Fruit fly (Drosophila melanogaster) whole organism, embryonic: ENCODE results near the gene CG43931.
A peak's percentile ranks its signal among the peaks of the same experiment; 100 is the strongest.

Experiments
- Awh ChIP-seq: fragments of 200-800 bp; sonication (Bioruptor generic); IDR thresholded peaks from 2 replicates; pipeline ENCODE4, ENCODE4 v1.3.6; 2022; ENCODE audit warnings: missing biosample characterization, missing genetic modification characterization
- Blimp-1 ChIP-seq: fragments of 200-800 bp; sonication (Bioruptor generic); optimal IDR thresholded peaks from 3 replicates; lab custom pipeline; 2018; ENCODE audit warnings: missing biosample characterization, missing genetic modification characterization, mild to moderate bottlenecking, moderate library complexity, missing genetic modification reagents
- CG10321 ChIP-seq: fragments of 200-800 bp; sonication (Bioruptor generic); IDR thresholded peaks from 2 replicates; pipeline ENCODE4 v1.3.6; 2022; ENCODE audit warnings: missing biosample characterization, missing genetic modification characterization
- CG1233 ChIP-seq: fragments of 200-800 bp; sonication (Bioruptor generic); optimal IDR thresholded peaks from 4 replicates; lab custom pipeline; 2018; ENCODE audit warnings: missing biosample characterization, mild to moderate bottlenecking, missing genetic modification characterization
- CG13123 ChIP-seq: fragments of 200-800 bp; sonication (Bioruptor generic); optimal IDR thresholded peaks from 2 replicates; lab custom pipeline; 2016; ENCODE audit warnings: missing biosample characterization, missing genetic modification characterization
- CG18262 ChIP-seq: fragments of 200-800 bp; optimal IDR thresholded peaks from 3 replicates; lab custom pipeline; 2019; ENCODE audit warnings: missing biosample characterization, mild to moderate bottlenecking, missing genetic modification characterization, moderate library complexity
- CG18619 ChIP-seq: fragments of 200-800 bp; sonication (Bioruptor generic); optimal IDR thresholded peaks from 3 replicates; lab custom pipeline; 2017; ENCODE audit warnings: missing biosample characterization, mild to moderate bottlenecking, missing genetic modification characterization
- CG2712 ChIP-seq: fragments of 200-800 bp; optimal IDR thresholded peaks from 3 replicates; lab custom pipeline; 2019; ENCODE audit warnings: missing biosample characterization, mild to moderate bottlenecking, missing genetic modification characterization, moderate library complexity
- CG31441 ChIP-seq: fragments of 200-800 bp; sonication (Bioruptor generic); IDR thresholded peaks from 2 replicates; pipeline ENCODE4 v1.3.6; 2022; ENCODE audit warnings: missing biosample characterization, missing genetic modification characterization
- CG3838 ChIP-seq: fragments of 200-800 bp; sonication (Bioruptor generic); optimal IDR thresholded peaks from 3 replicates; lab custom pipeline; 2016; ENCODE audit warnings: missing biosample characterization, missing genetic modification characterization
- CG6254 ChIP-seq: fragments of 200-800 bp; sonication (Bioruptor generic); optimal IDR thresholded peaks from 3 replicates; lab custom pipeline; 2017; ENCODE audit warnings: mild to moderate bottlenecking, missing biosample characterization, missing genetic modification reagents, missing genetic modification characterization
- CG7745 ChIP-seq: fragments of 200-800 bp; sonication (Bioruptor generic); optimal IDR thresholded peaks from 2 replicates; lab custom pipeline; 2018; ENCODE audit warnings: missing biosample characterization, mild to moderate bottlenecking, missing genetic modification characterization, moderate library complexity
- CG7786 ChIP-seq: fragments of 200-800 bp; sonication (Bioruptor generic); optimal IDR thresholded peaks from 2 replicates; lab custom pipeline; 2016; ENCODE audit warnings: missing biosample characterization, missing genetic modification characterization
- CG8388 ChIP-seq: fragments of 200-800 bp; sonication (Bioruptor generic); optimal IDR thresholded peaks from 2 replicates; lab custom pipeline; 2019; ENCODE audit warnings: missing biosample characterization, mild to moderate bottlenecking, missing genetic modification characterization, moderate library complexity
- CG8765 ChIP-seq: fragments of 200-800 bp; sonication (Bioruptor generic); IDR thresholded peaks from 2 replicates; pipeline ENCODE4 v1.3.6; 2022; ENCODE audit warnings: missing biosample characterization, missing genetic modification characterization
- Ets65A ChIP-seq: fragments of 200-800 bp; sonication (Bioruptor generic); peaks from one replicate; lab custom pipeline; 2016; ENCODE audit warnings: missing biosample characterization, missing genetic modification characterization
- GATAe ChIP-seq: fragments of 200-800 bp; sonication (Bioruptor generic); conservative IDR thresholded peaks from 2 replicates; pipeline ENCODE4 v1.3.6; 2022; ENCODE audit warnings: missing biosample characterization, missing genetic modification characterization
- HLHmδ ChIP-seq: fragments of 200-800 bp; sonication (Bioruptor generic); optimal IDR thresholded peaks from 2 replicates; lab custom pipeline; 2018; ENCODE audit warnings: missing biosample characterization, mild to moderate bottlenecking, missing genetic modification characterization, moderate library complexity
- Jarid2 ChIP-seq: fragments of 200-800 bp; sonication (Bioruptor generic); optimal IDR thresholded peaks from 3 replicates; lab custom pipeline; 2017; ENCODE audit warnings: mild to moderate bottlenecking, missing biosample characterization, missing genetic modification reagents, missing genetic modification characterization
- Lim3 ChIP-seq: fragments of 200-800 bp; sonication (Bioruptor generic); IDR thresholded peaks from 2 replicates; pipeline ENCODE4 v1.3.6; 2022; ENCODE audit warnings: missing biosample characterization, missing genetic modification characterization
- NFAT ChIP-seq: fragments of 200-800 bp; sonication (Bioruptor generic); IDR thresholded peaks from 2 replicates; pipeline ENCODE4 v1.3.6; 2022; ENCODE audit warnings: missing biosample characterization, missing genetic modification characterization
- ab ChIP-seq: fragments of 200-800 bp; sonication (Bioruptor generic); optimal IDR thresholded peaks from 2 replicates; lab custom pipeline; 2016; ENCODE audit warnings: missing biosample characterization, missing genetic modification characterization
- abd-A ChIP-seq: fragments of 200-800 bp; sonication (Bioruptor generic); optimal IDR thresholded peaks from 3 replicates; lab custom pipeline; 2019; ENCODE audit warnings: missing biosample characterization, mild to moderate bottlenecking, missing genetic modification characterization, moderate library complexity
- ato ChIP-seq: fragments of 200-800 bp; sonication (Bioruptor generic); IDR thresholded peaks from 2 replicates; pipeline ENCODE4 v1.3.6; 2022; ENCODE audit warnings: missing biosample characterization, missing genetic modification characterization; ENCODE audit not compliant: partially characterized antibody
- bsh ChIP-seq, 2 experiments: fragments of 200-800 bp; sonication (Bioruptor generic); optimal IDR thresholded peaks; 2 replicates each; lab custom pipeline; 2017 to 2018; ENCODE audit warnings: mild to moderate bottlenecking in 2 of 2, missing biosample characterization in 2 of 2, missing genetic modification characterization in 2 of 2, moderate library complexity in 1 of 2
- ci ChIP-seq: fragments of 200-800 bp; sonication (Bioruptor generic); IDR thresholded peaks from 3 replicates; pipeline ENCODE4 v1.3.6; 2022; ENCODE audit warnings: missing biosample characterization, missing genetic modification characterization
- dimm ChIP-seq: fragments of 200-800 bp; sonication (Bioruptor generic); IDR thresholded peaks from 2 replicates; pipeline ENCODE4 v1.3.6; 2022; ENCODE audit warnings: missing biosample characterization, missing genetic modification characterization
- dmrt11E ChIP-seq: fragments of 200-800 bp; sonication (Bioruptor generic); optimal IDR thresholded peaks from 3 replicates; lab custom pipeline; 2018; ENCODE audit warnings: missing biosample characterization, mild to moderate bottlenecking, missing genetic modification characterization, moderate library complexity
- ems ChIP-seq: fragments of 200-800 bp; sonication (Bioruptor generic); optimal IDR thresholded peaks from 3 replicates; lab custom pipeline; 2016; ENCODE audit warnings: missing biosample characterization, missing genetic modification characterization
- eyg ChIP-seq: fragments of 200-800 bp; sonication (Bioruptor generic); optimal IDR thresholded peaks from 3 replicates; lab custom pipeline; 2016; ENCODE audit warnings: missing biosample characterization, missing genetic modification characterization
- gem ChIP-seq: fragments of 200-800 bp; sonication (Bioruptor generic); optimal IDR thresholded peaks from 2 replicates; lab custom pipeline; 2019; ENCODE audit warnings: missing biosample characterization, mild to moderate bottlenecking, missing genetic modification characterization, moderate library complexity
- ham ChIP-seq: fragments of 200-800 bp; sonication (Bioruptor generic); IDR thresholded peaks from 2 replicates; pipeline ENCODE4 v1.3.6; 2022; ENCODE audit warnings: missing biosample characterization, missing genetic modification characterization
- inv ChIP-seq: fragments of 200-800 bp; sonication (Bioruptor generic); IDR thresholded peaks from 2 replicates; pipeline ENCODE4 v1.3.6; 2022; ENCODE audit warnings: missing biosample characterization, missing genetic modification characterization; ENCODE audit not compliant: partially characterized antibody
- onecut ChIP-seq: fragments of 200-800 bp; sonication (Bioruptor generic); IDR thresholded peaks from 2 replicates; pipeline ENCODE4 v1.3.6; 2022; ENCODE audit warnings: missing biosample characterization, missing genetic modification characterization
- otp ChIP-seq: fragments of 200-800 bp; sonication (Bioruptor generic); IDR thresholded peaks from 3 replicates; pipeline ENCODE4, ENCODE4 v1.3.6; 2022; ENCODE audit warnings: missing biosample characterization, missing genetic modification characterization
- p53 ChIP-seq: fragments of 200-800 bp; sonication (Bioruptor generic); optimal IDR thresholded peaks from 2 replicates; lab custom pipeline; 2016; ENCODE audit warnings: missing biosample characterization, missing genetic modification characterization
- peb ChIP-seq: fragments of 200-800 bp; sonication (Bioruptor generic); IDR thresholded peaks from 2 replicates; pipeline ENCODE4 v1.3.6; 2022; ENCODE audit warnings: missing biosample characterization, missing genetic modification characterization
- phol ChIP-seq: fragments of 200-800 bp; sonication (Bioruptor generic); optimal IDR thresholded peaks from 3 replicates; lab custom pipeline; 2018; ENCODE audit warnings: missing biosample characterization, mild to moderate bottlenecking, missing genetic modification characterization, moderate library complexity
- salm ChIP-seq: fragments of 200-800 bp; sonication (Bioruptor generic); optimal IDR thresholded peaks from 2 replicates; lab custom pipeline; 2018; ENCODE audit warnings: missing biosample characterization, mild to moderate bottlenecking, missing genetic modification characterization
- sqz ChIP-seq: fragments of 200-800 bp; sonication (Bioruptor generic); optimal IDR thresholded peaks from 3 replicates; lab custom pipeline; 2018; ENCODE audit warnings: missing biosample characterization, mild to moderate bottlenecking, missing genetic modification characterization
- tin ChIP-seq: fragments of 200-800 bp; sonication (Bioruptor generic); optimal IDR thresholded peaks from 3 replicates; lab custom pipeline; 2016; ENCODE audit warnings: missing biosample characterization, missing genetic modification characterization
- tio ChIP-seq: fragments of 200-800 bp; sonication (Bioruptor generic); optimal IDR thresholded peaks from 2 replicates; lab custom pipeline; 2017; ENCODE audit warnings: missing biosample characterization, missing genetic modification characterization, inconsistent platforms

The CG43931 gene

dm6 chr3L:20930059-20930785 lies 32.9 kb downstream of the CG43931 start (continued):
- no peak for TF ChIP-seq peb
- TF ChIP-seq eyg (GFP tag; lab: Kevin White, UChicago): no peak
- peak; percentile 82 for TF ChIP-seq phol (tag; lab: Kevin White, UChicago)
- no peak for TF ChIP-seq HLHmδ (GFP tag; lab: Kevin White, UChicago)
- TF ChIP-seq CG10321: no peak
- no peak for TF ChIP-seq Ets65A
- peak; percentile 58 for TF ChIP-seq CG6254
- TF ChIP-seq CG8765 (GFP tag; lab: Robert Waterston, UW): no peak
- no peak for TF ChIP-seq CG13123
- no peak for TF ChIP-seq ato (GFP tag; lab: Robert Waterston, UW)
- TF ChIP-seq onecut (GFP tag; lab: Robert Waterston, UW): no peak
- peak; percentile 22 for TF ChIP-seq tio (GFP tag; lab: Kevin White, UChicago)
- TF ChIP-seq CG1233 (GFP tag; lab: Kevin White, UChicago): no peak
- no peak for TF ChIP-seq CG7786 (GFP tag; lab: Kevin White, UChicago)
- TF ChIP-seq sqz (GFP tag; lab: Kevin White, UChicago): no peak
- no peak for TF ChIP-seq CG3838
- peak; percentile 63 for TF ChIP-seq CG7745 (tag; lab: Kevin White, UChicago)
- no peak for TF ChIP-seq ab (GFP tag; lab: Kevin White, UChicago)
- TF ChIP-seq ci (GFP tag; lab: Robert Waterston, UW): no peak
- no peak for TF ChIP-seq CG18619 (GFP tag; lab: Kevin White, UChicago)
- TF ChIP-seq tin (GFP tag; lab: Kevin White, UChicago): peak; percentile 19
- TF ChIP-seq abd-A (tag; lab: Kevin White, UChicago): peak; percentile 41
- TF ChIP-seq NFAT: no peak
- no peak for TF ChIP-seq Lim3 (GFP tag; lab: Robert Waterston, UW)
- no peak for TF ChIP-seq GATAe (GFP tag; lab: Robert Waterston, UW)
- no peak for TF ChIP-seq Jarid2
- no peak for TF ChIP-seq ems (GFP tag; lab: Kevin White, UChicago)
- TF ChIP-seq p53 (GFP tag; lab: Kevin White, UChicago): no peak
- TF ChIP-seq ham (GFP tag; lab: Robert Waterston, UW): no peak
- TF ChIP-seq salm (tag; lab: Kevin White, UChicago): no peak
- no peak for TF ChIP-seq dimm (GFP tag; lab: Robert Waterston, UW)

- TF ChIP-seq gem (peak; percentile 23), Blimp-1 (peak; percentile 10), otp (GFP tag; lab: Robert Waterston, UW) (no peak), CG18262 (tag; lab: Kevin White, UChicago) (peak; percentile 27), CG8388 (GFP tag; lab: Kevin White, UChicago) (peak; percentile 6), bsh (GFP tag; optimal IDR thresholded peaks at IDR 0.05; lab: Kevin White, UChicago) (peak in 1 of 2 experiments; percentile 7), inv (GFP tag; lab: Robert Waterston, UW) (no peak), CG2712 (peak; percentile 23), Awh (GFP tag; lab: Robert Waterston, UW) (peak; percentile 34; the same call in 1 of the 2 replicates), CG31441 (GFP tag; lab: Robert Waterston, UW) (0 out of 2 replicates have a peak, but pooled peaks have one; percentile 11), dmrt11E (tag; lab: Kevin White, UChicago) (peak; percentile 9), dimm (GFP tag; lab: Robert Waterston, UW) (no peak)
Measured at dm6 chr3L:20931510-20931909, 34.2 kb downstream of the CG43931 start.
